Fruit fly (Drosophila melanogaster) whole organism, embryonic: ENCODE data around the gene sals.

Source experiments
- CG11723 ChIP-seq: fragments of 200-800 bp; sonication (Bioruptor generic); optimal IDR thresholded peaks from 2 replicates; lab custom pipeline; 2017; ENCODE audit warnings: missing biosample characterization, mild to moderate bottlenecking, missing genetic modification characterization
- CG12659 ChIP-seq: fragments of 200-800 bp; sonication (Bioruptor generic); optimal IDR thresholded peaks from 3 replicates; lab custom pipeline; 2017; ENCODE audit warnings: mild to moderate bottlenecking, missing biosample characterization, missing genetic modification reagents, missing genetic modification characterization
- CG12769 ChIP-seq: fragments of 200-800 bp; sonication (Bioruptor generic); optimal IDR thresholded peaks from 2 replicates; lab custom pipeline; 2019; ENCODE audit warnings: missing biosample characterization, mild to moderate bottlenecking, missing genetic modification characterization, moderate library complexity
- CG13775 ChIP-seq: fragments of 200-800 bp; sonication (Bioruptor generic); optimal IDR thresholded peaks from 3 replicates; lab custom pipeline; 2017; ENCODE audit warnings: missing biosample characterization, mild to moderate bottlenecking, missing genetic modification characterization
- CG14710 ChIP-seq: fragments of 200-800 bp; sonication (Bioruptor generic); optimal IDR thresholded peaks from 3 replicates; lab custom pipeline; 2019; ENCODE audit warnings: missing biosample characterization, mild to moderate bottlenecking, missing genetic modification characterization, moderate library complexity
- CG1602 ChIP-seq: fragments of 200-800 bp; sonication (Bioruptor generic); optimal IDR thresholded peaks from 3 replicates; lab custom pipeline; 2016; ENCODE audit warnings: missing biosample characterization, missing genetic modification characterization
- CG1603 ChIP-seq: fragments of 200-800 bp; sonication (Bioruptor generic); optimal IDR thresholded peaks from 2 replicates; lab custom pipeline; 2019; ENCODE audit warnings: missing biosample characterization, mild to moderate bottlenecking, missing genetic modification characterization, moderate library complexity
- CG1647 ChIP-seq: fragments of 200-800 bp; sonication (Bioruptor generic); optimal IDR thresholded peaks from 3 replicates; lab custom pipeline; 2016; ENCODE audit warnings: missing biosample characterization, missing genetic modification characterization
- CG17568 ChIP-seq: fragments of 200-800 bp; sonication (Bioruptor generic); optimal IDR thresholded peaks from 2 replicates; lab custom pipeline; 2018; ENCODE audit warnings: missing biosample characterization, mild to moderate bottlenecking, missing genetic modification characterization, moderate library complexity
- CG2129 ChIP-seq: fragments of 200-800 bp; sonication (Bioruptor generic); IDR thresholded peaks from 2 replicates; pipeline ENCODE4 v1.3.6; 2022; ENCODE audit warnings: missing biosample characterization, missing genetic modification characterization; ENCODE audit not compliant: partially characterized antibody
- CG31441 ChIP-seq: fragments of 200-800 bp; sonication (Bioruptor generic); IDR thresholded peaks from 2 replicates; pipeline ENCODE4 v1.3.6; 2022; ENCODE audit warnings: missing biosample characterization, missing genetic modification characterization
- CG33557 ChIP-seq: fragments of 200-800 bp; sonication (Bioruptor generic); optimal IDR thresholded peaks from 2 replicates; lab custom pipeline; 2019; ENCODE audit warnings: missing biosample characterization, mild to moderate bottlenecking, missing genetic modification characterization, moderate library complexity
- CG3407 ChIP-seq: fragments of 200-800 bp; sonication (Bioruptor generic); optimal IDR thresholded peaks from 2 replicates; lab custom pipeline; 2018; ENCODE audit warnings: missing biosample characterization, mild to moderate bottlenecking, missing genetic modification characterization
- CG34224 ChIP-seq: fragments of 200-800 bp; sonication (Bioruptor generic); IDR thresholded peaks from 3 replicates; pipeline ENCODE4 v1.3.6; 2022; ENCODE audit warnings: missing biosample characterization, missing genetic modification characterization; ENCODE audit not compliant: partially characterized antibody
- CG5953 ChIP-seq: fragments of 200-800 bp; sonication (Bioruptor generic); IDR thresholded peaks from 2 replicates; pipeline ENCODE4 v1.3.6; 2022; ENCODE audit warnings: missing biosample characterization, missing genetic modification characterization
- CG6813 ChIP-seq: fragments of 200-800 bp; sonication (Bioruptor generic); optimal IDR thresholded peaks from 2 replicates; lab custom pipeline; 2017; ENCODE audit warnings: missing biosample characterization, missing genetic modification characterization, mild to moderate bottlenecking, moderate library complexity, missing genetic modification reagents
- CG7372 ChIP-seq: fragments of 200-800 bp; sonication (Bioruptor generic); IDR thresholded peaks from 2 replicates; pipeline ENCODE4 v1.3.6; 2022; ENCODE audit warnings: missing biosample characterization, missing genetic modification characterization
- CG7963 ChIP-seq: fragments of 200-800 bp; sonication (Bioruptor generic); IDR thresholded peaks from 3 replicates; pipeline ENCODE4 v1.3.6; 2022; ENCODE audit warnings: missing biosample characterization, missing genetic modification characterization; ENCODE audit not compliant: partially characterized antibody
- CG8281 ChIP-seq: fragments of 200-800 bp; sonication (Bioruptor generic); optimal IDR thresholded peaks from 2 replicates; lab custom pipeline; 2018; ENCODE audit warnings: missing biosample characterization, mild to moderate bottlenecking, missing genetic modification characterization, moderate library complexity
- CG8290 ChIP-seq, 3 experiments: fragments of 200-800 bp; sonication (Bioruptor generic); optimal IDR thresholded peaks; 2 replicates each; lab custom pipeline; 2016 to 2019; ENCODE audit warnings: missing biosample characterization in 3 of 3, missing genetic modification characterization in 3 of 3, mild to moderate bottlenecking in 2 of 3, moderate library complexity in 1 of 3
- CG9609 ChIP-seq: fragments of 200-800 bp; sonication (Bioruptor generic); optimal IDR thresholded peaks from 3 replicates; lab custom pipeline; 2016; ENCODE audit warnings: missing biosample characterization, missing genetic modification characterization
- Dref ChIP-seq: fragments of 200-800 bp; sonication (Bioruptor generic); IDR thresholded peaks from 2 replicates; pipeline ENCODE4 v1.3.6; 2022; ENCODE audit warnings: missing biosample characterization, missing genetic modification characterization
- Ets97D ChIP-seq: fragments of 200-800 bp; sonication (Bioruptor generic); optimal IDR thresholded peaks from 3 replicates; lab custom pipeline; 2016; ENCODE audit warnings: missing biosample characterization, missing genetic modification characterization
- H15 ChIP-seq: fragments of 200-800 bp; sonication (Bioruptor generic); IDR thresholded peaks from 3 replicates; pipeline ENCODE4 v1.3.6; 2022; ENCODE audit warnings: missing biosample characterization, missing genetic modification characterization
- Hr39 ChIP-seq: fragments of >200 bp; optimal IDR thresholded peaks from 2 replicates; lab custom pipeline; 2017
- Jarid2 ChIP-seq: fragments of 200-800 bp; sonication (Bioruptor generic); optimal IDR thresholded peaks from 3 replicates; lab custom pipeline; 2017; ENCODE audit warnings: mild to moderate bottlenecking, missing biosample characterization, missing genetic modification reagents, missing genetic modification characterization
- NfI ChIP-seq: fragments of 200-800 bp; sonication (Bioruptor generic); optimal IDR thresholded peaks from 3 replicates; lab custom pipeline; 2018; ENCODE audit warnings: missing biosample characterization, mild to moderate bottlenecking, missing genetic modification characterization, moderate library complexity
- Rx ChIP-seq: fragments of 200-800 bp; sonication (Bioruptor generic); IDR thresholded peaks from 2 replicates; pipeline ENCODE4 v1.3.6; 2022; ENCODE audit warnings: missing biosample characterization, missing genetic modification characterization
- aop ChIP-seq: fragments of 200-800 bp; sonication (Bioruptor generic); IDR thresholded peaks from 2 replicates; pipeline ENCODE4 v1.3.6; 2022; ENCODE audit warnings: missing biosample characterization, missing genetic modification characterization
- caup ChIP-seq: fragments of 200-800 bp; sonication (Bioruptor generic); optimal IDR thresholded peaks from 3 replicates; lab custom pipeline; 2017; ENCODE audit warnings: missing biosample characterization, mild to moderate bottlenecking, missing genetic modification characterization, moderate library complexity; ENCODE audit not compliant: severe bottlenecking
- crp ChIP-seq, 2 experiments: fragments of 200-800 bp; sonication (Bioruptor generic); optimal IDR thresholded peaks; 2 replicates in 1 of 2; 3 replicates in 1 of 2; lab custom pipeline; 2017; ENCODE audit warnings: missing biosample characterization in 2 of 2, missing genetic modification characterization in 2 of 2, mild to moderate bottlenecking in 1 of 2, moderate library complexity in 1 of 2
- emc ChIP-seq: fragments of 200-800 bp; sonication (Bioruptor generic); optimal IDR thresholded peaks from 2 replicates; lab custom pipeline; 2016; ENCODE audit warnings: missing biosample characterization, missing genetic modification characterization
- fd102C ChIP-seq: fragments of 200-800 bp; sonication (Bioruptor generic); optimal IDR thresholded peaks from 2 replicates; lab custom pipeline; 2018; ENCODE audit warnings: missing biosample characterization, mild to moderate bottlenecking, missing genetic modification characterization, moderate library complexity
- fd64A ChIP-seq: fragments of 200-800 bp; sonication (Bioruptor generic); optimal IDR thresholded peaks from 3 replicates; lab custom pipeline; 2018; ENCODE audit warnings: missing biosample characterization, mild to moderate bottlenecking, missing genetic modification characterization
- grau ChIP-seq: fragments of 200-800 bp; optimal IDR thresholded peaks from 3 replicates; lab custom pipeline; 2019; ENCODE audit warnings: missing biosample characterization, mild to moderate bottlenecking, missing genetic modification characterization, moderate library complexity
- gsb ChIP-seq: fragments of 200-800 bp; sonication (Bioruptor generic); IDR thresholded peaks from 2 replicates; pipeline ENCODE4 v1.3.6; 2022; ENCODE audit warnings: missing biosample characterization, missing genetic modification characterization
- gsb-n ChIP-seq: fragments of 200-800 bp; sonication (Bioruptor generic); optimal IDR thresholded peaks from 3 replicates; lab custom pipeline; 2018; ENCODE audit warnings: missing biosample characterization, mild to moderate bottlenecking, missing genetic modification characterization
- hbn ChIP-seq: fragments of 200-800 bp; sonication (Bioruptor generic); IDR thresholded peaks from 2 replicates; pipeline ENCODE4 v1.3.6; 2022; ENCODE audit warnings: missing biosample characterization, missing genetic modification characterization; ENCODE audit not compliant: partially characterized antibody
- lab ChIP-seq: fragments of 200-800 bp; sonication (Bioruptor generic); optimal IDR thresholded peaks from 3 replicates; lab custom pipeline; 2017; ENCODE audit warnings: missing biosample characterization, missing genetic modification characterization, mild to moderate bottlenecking, moderate library complexity, missing genetic modification reagents
- pho ChIP-seq: fragments of 200-800 bp; sonication (Bioruptor generic); optimal IDR thresholded peaks from 2 replicates; lab custom pipeline; 2016; ENCODE audit warnings: missing biosample characterization, missing genetic modification characterization
- phol ChIP-seq: fragments of 200-800 bp; sonication (Bioruptor generic); optimal IDR thresholded peaks from 3 replicates; lab custom pipeline; 2018; ENCODE audit warnings: missing biosample characterization, mild to moderate bottlenecking, missing genetic modification characterization, moderate library complexity
- pnt ChIP-seq: fragments of 200-800 bp; sonication (Bioruptor generic); optimal IDR thresholded peaks from 3 replicates; lab custom pipeline; 2016; ENCODE audit warnings: missing biosample characterization, missing genetic modification characterization
- row ChIP-seq: fragments of 200-800 bp; sonication (Bioruptor generic); IDR thresholded peaks from 3 replicates; pipeline ENCODE4 v1.3.6; 2022; ENCODE audit warnings: missing biosample characterization, missing genetic modification characterization
- sisA ChIP-seq: fragments of 200-800 bp; sonication (Bioruptor generic); IDR thresholded peaks from 2 replicates; pipeline ENCODE4 v1.3.6; 2022; ENCODE audit warnings: missing biosample characterization, missing genetic modification characterization
- slbo ChIP-seq: fragments of 200-800 bp; sonication (Bioruptor generic); IDR thresholded peaks from 2 replicates; pipeline ENCODE4 v1.3.6; 2022; ENCODE audit warnings: missing biosample characterization, missing genetic modification characterization
- tll ChIP-seq, 2 experiments: fragments of 200-800 bp in 1 of 2; fragments of >200 bp in 1 of 2; sonication (Bioruptor generic) in 1 of 2; optimal IDR thresholded peaks; 2 replicates each; lab custom pipeline; 2017 to 2019; ENCODE audit warnings: missing biosample characterization in 2 of 2, missing genetic modification characterization in 2 of 2, mild to moderate bottlenecking in 1 of 2, moderate library complexity in 1 of 2
- twi ChIP-seq: fragments of 200-800 bp; optimal IDR thresholded peaks from 2 replicates; lab custom pipeline; 2019; ENCODE audit warnings: missing biosample characterization, mild to moderate bottlenecking, missing genetic modification characterization, moderate library complexity
- tx ChIP-seq: fragments of 200-800 bp; sonication (Bioruptor generic); optimal IDR thresholded peaks from 2 replicates; lab custom pipeline; 2016; ENCODE audit warnings: missing biosample characterization, missing genetic modification characterization
- vvl ChIP-seq: fragments of 200-800 bp; sonication (Bioruptor generic); IDR thresholded peaks from 2 replicates; pipeline ENCODE4 v1.3.6; 2022; ENCODE audit warnings: missing biosample characterization, missing genetic modification characterization

The sals gene

DNA sequence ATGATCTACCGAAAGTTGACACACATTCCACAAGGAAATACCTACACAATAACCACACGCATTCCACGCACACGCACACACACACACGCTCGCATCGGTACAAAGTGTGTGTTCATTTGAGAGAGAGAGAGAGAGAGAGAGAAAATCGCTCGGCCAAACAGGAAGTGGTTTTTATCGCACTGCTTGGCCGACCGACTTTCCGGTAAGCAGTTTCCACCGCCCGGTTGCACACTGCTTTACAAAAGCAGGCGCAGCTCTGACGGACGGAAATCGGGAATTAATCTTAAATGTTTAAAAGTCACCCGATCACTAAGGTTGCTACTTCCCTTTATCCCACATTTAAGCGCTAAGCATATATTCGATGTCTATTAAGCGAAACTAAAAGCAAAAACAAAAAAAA lies 58.8 kb downstream of the sals start (continued):
- peak; percentile 8 for TF ChIP-seq CG1647 (GFP tag; lab: Kevin White, UChicago)
- TF ChIP-seq Dref (GFP tag; lab: Robert Waterston, UW): no peak
- peak; percentile 53 for TF ChIP-seq CG17568 (GFP tag; lab: Kevin White, UChicago)
- TF ChIP-seq H15 (GFP tag; lab: Robert Waterston, UW): peak; percentile 79
- TF ChIP-seq CG6813: peak; percentile 82
- TF ChIP-seq Hr39 (lab: Kevin White, UChicago): no peak
- TF ChIP-seq CG11723 (GFP tag; lab: Kevin White, UChicago): peak; percentile 69
- TF ChIP-seq gsb (GFP tag; lab: Robert Waterston, UW): 0 out of 2 replicates have a peak, but pooled peaks have one; percentile 40
- TF ChIP-seq Rx: peak; percentile 74
- peak; percentile 86 for TF ChIP-seq CG33557
- TF ChIP-seq grau: no peak
- TF ChIP-seq CG13775 (GFP tag; lab: Kevin White, UChicago): peak; percentile 83
- TF ChIP-seq CG9609 (GFP tag; lab: Kevin White, UChicago): peak; percentile 24
- peak; percentile 40; the same call in 1 of the 2 replicates for TF ChIP-seq CG5953
- TF ChIP-seq row: no peak
- TF ChIP-seq emc: no peak
- peak; percentile 63 for TF ChIP-seq CG3407 (GFP tag; lab: Kevin White, UChicago)
- peak; percentile 61 for TF ChIP-seq gsb-n (tag; lab: Kevin White, UChicago)
- TF ChIP-seq CG8281 (tag; lab: Kevin White, UChicago): peak; percentile 39
- no peak for TF ChIP-seq crp (GFP tag; optimal IDR thresholded peaks at IDR 0.05; lab: Kevin White, UChicago)
- TF ChIP-seq Jarid2 (GFP tag; lab: Kevin White, UChicago): peak; percentile 42
- peak; percentile 28; the same call in 1 of the 2 replicates for TF ChIP-seq aop (GFP tag; lab: Robert Waterston, UW)
- TF ChIP-seq NfI (GFP tag; lab: Kevin White, UChicago): peak; percentile 81
- peak; percentile 35 for TF ChIP-seq CG12659
- TF ChIP-seq CG34224 (GFP tag; lab: Robert Waterston, UW): no peak
- no peak for TF ChIP-seq pnt (GFP tag; lab: Kevin White, UChicago)
- TF ChIP-seq CG1603 (tag; lab: Kevin White, UChicago): peak; percentile 88
- peak; percentile 82 for TF ChIP-seq phol (tag; lab: Kevin White, UChicago)
- no peak for TF ChIP-seq CG2129 (GFP tag; lab: Robert Waterston, UW)
- peak; percentile 98 for TF ChIP-seq Ets97D
- TF ChIP-seq pho: no peak
- TF ChIP-seq CG12769: no peak
- no peak for TF ChIP-seq CG7963
- peak; percentile 82 for TF ChIP-seq caup (GFP tag; lab: Kevin White, UChicago)
- TF ChIP-seq vvl (GFP tag; lab: Robert Waterston, UW): no peak
- peak; percentile 65 for TF ChIP-seq CG14710 (tag; lab: Kevin White, UChicago)
- TF ChIP-seq lab (GFP tag; lab: Kevin White, UChicago): no peak
- peak; percentile 91 for TF ChIP-seq fd102C (GFP tag; lab: Kevin White, UChicago)
- TF ChIP-seq tll (GFP tag; optimal IDR thresholded peaks at IDR 0.05; lab: Kevin White, UChicago): peak in 1 of 2 experiments; percentile 41
- TF ChIP-seq hbn (GFP tag; lab: Robert Waterston, UW): no peak
- TF ChIP-seq tx (GFP tag; lab: Kevin White, UChicago): peak; percentile 2
- TF ChIP-seq sisA (GFP tag; lab: Robert Waterston, UW): no peak
- TF ChIP-seq fd64A (GFP tag; lab: Kevin White, UChicago): peak; percentile 70
- no peak for TF ChIP-seq twi (tag; lab: Kevin White, UChicago)
- no peak; the same call in 1 of the 2 replicates for TF ChIP-seq CG31441 (GFP tag; lab: Robert Waterston, UW)
- TF ChIP-seq CG1602 (GFP tag; lab: Kevin White, UChicago): peak; percentile 16
- TF ChIP-seq slbo (GFP tag; lab: Robert Waterston, UW): peak; percentile 38; the same call in 1 of the 2 replicates
- no peak; the same call in none of the 2 replicates for TF ChIP-seq CG7372 (GFP tag; lab: Robert Waterston, UW)
- peak; percentile 90 for TF ChIP-seq CG8290 (GFP tag; optimal IDR thresholded peaks at IDR 0.05; lab: Kevin White, UChicago)
- peak; percentile 83 to 96 for TF ChIP-seq CG8290 (tag; optimal IDR thresholded peaks at IDR 0.05; lab: Kevin White, UChicago)
